Worm (Caenorhabditis elegans): Measurements from ENCODE around the gene pph-1.

DNA sequence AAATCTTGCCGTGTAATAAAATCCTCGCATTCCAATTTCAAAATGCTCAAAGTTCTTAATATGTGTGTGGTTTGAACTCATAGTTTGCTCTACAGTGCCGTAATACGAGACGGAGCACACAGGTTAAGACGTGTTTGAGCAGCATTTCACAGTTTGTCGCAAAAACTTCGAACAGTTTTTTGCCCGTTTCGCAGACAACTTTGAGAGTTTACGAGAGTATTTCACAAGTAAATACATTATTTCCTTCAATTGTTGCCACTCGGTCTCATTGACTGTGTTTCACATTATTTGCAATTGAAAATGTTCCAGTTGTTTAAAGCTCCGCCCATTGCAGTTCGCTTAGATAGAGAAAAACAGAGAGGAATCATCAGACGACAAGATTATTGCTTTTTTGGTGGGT is 14.7 kb upstream of the pph-1 start, which contains the start of gene F29F11.20:
- TF ChIP-seq snu-23 (GFP tag; optimal IDR thresholded peaks at IDR 0.05) (no peak), ets-5 (GFP tag; IDR thresholded peaks at IDR 0.05) (no peak), unc-86 (tag; optimal IDR thresholded peaks at IDR 0.05) (no peak), rnt-1 (tag; optimal IDR thresholded peaks at IDR 0.05) (no peak), unc-130 (tag; optimal IDR thresholded peaks at IDR 0.05) (no peak), ama-1 (optimal IDR thresholded peaks at IDR 0.05) (no peak), lin-13 (GFP tag; optimal IDR thresholded peaks at IDR 0.05) (no peak), fos-1 (tag; optimal IDR thresholded peaks at IDR 0.05) (no peak)

Measured in whole organism, L1 larva.